Fruit fly (Drosophila melanogaster) S2 (cell line): ENCODE data around the gene RhoBTB.

Experiments used
- CG8478 ChIP-seq: fragments of >200 bp; optimal IDR thresholded peaks from 2 replicates; lab custom pipeline; 2018
- CTCF ChIP-seq, 2 experiments: fragments of >200 bp; optimal IDR thresholded peaks; 2 replicates each; lab custom pipeline; 2018

Gene RhoBTB

DNA sequence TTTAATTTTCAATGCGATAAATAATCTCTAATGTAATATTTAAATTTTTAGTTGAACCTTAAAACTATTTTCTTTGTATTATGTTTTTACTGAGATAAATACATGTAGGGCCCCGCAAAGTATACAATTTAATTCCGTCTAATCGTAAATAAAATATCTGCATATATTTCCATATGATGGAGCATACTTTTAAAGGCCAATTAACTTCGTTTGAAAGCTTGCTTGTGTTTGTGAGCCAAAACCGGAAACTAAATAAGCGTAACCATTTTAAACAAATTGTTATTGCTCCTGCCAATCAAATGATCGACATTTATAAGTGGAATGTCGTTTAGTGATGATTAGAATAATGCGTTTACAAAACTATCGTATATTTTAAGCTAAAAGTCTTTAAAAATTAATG is 34.7 kb downstream of the RhoBTB start:
- TF ChIP-seq CTCF (optimal IDR thresholded peaks at IDR 0.05; lab: Kevin White, UChicago) = no peak
- no peak for TF ChIP-seq CG8478 (lab: Kevin White, UChicago)

DNA sequence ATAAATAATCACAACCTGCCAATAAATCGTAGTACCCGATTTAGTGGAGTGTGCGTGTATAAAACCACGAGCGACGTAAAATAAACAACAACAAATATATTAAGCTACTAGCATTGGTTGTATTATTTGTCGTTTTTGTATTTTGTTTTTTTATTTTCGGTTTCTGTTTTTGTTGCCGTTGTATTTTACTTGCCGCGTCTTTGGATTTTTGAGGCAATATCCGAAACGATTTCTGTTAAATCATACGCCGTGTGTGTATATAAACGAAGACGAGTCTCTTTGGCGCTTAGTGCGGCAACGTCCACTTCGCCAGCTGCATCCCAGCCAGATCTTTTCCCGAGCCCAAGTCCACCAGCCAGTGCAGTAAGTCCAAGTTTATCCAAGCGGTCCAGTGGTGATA is 37.3 kb downstream of the RhoBTB start, which contains the start of gene zye:
Gene zye, plus strand, starts transcription at position 301 of the 400 bp plus-strand sequence.
- no peak for TF ChIP-seq CG8478 (lab: Kevin White, UChicago)
- TF ChIP-seq CTCF (optimal IDR thresholded peaks at IDR 0.05; lab: Kevin White, UChicago) = no peak

DNA sequence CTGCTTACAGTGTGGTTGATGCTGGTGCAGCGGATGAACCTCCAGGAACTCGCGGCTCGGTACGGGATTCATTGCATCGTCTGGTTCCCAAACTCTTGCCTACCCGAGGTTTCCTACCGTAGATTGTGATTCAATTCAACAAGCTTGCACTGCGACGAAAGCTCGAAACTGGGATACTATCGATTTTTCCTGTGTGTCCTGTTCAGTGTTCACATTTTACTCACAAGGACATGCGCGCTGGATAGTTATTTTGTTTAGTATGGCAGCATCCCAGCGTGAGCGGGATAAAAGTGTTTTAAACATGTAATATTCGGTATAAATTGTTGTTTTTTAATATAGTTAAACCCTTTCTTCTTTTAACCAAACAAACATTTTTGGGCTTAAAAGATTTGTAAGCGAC is 49.8 kb downstream of the RhoBTB start, which contains the start of gene CG5282:
Gene CG5282, minus strand, starts transcription at position 184 of the 400 bp plus-strand sequence.
- TF ChIP-seq CG8478 (lab: Kevin White, UChicago) = no peak
- no peak for TF ChIP-seq CTCF (optimal IDR thresholded peaks at IDR 0.05; lab: Kevin White, UChicago)

DNA sequence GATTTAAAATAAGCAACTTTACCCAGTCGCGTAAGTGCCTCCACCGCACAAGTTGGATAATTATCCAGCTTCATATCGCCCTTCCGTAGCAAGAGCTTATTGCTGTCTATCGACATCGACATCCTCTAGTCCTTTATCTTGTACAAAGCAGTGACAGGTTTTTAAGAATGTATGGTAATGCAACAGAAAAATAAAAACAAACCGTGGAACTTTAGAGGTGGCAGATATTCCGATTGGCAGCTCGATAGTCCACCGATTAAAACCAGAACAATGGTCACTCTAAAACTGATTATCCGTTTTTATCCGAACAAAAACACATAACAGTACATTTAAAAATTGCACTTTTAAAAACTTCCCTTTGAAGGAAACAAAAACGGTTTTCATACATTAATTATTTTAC is 51.4 kb downstream of the RhoBTB start, which contains the start of gene CG5274:
Gene CG5274, minus strand, starts transcription at position 218 of the 400 bp plus-strand sequence.
- TF ChIP-seq CG8478 (lab: Kevin White, UChicago) (no peak), CTCF (optimal IDR thresholded peaks at IDR 0.05; lab: Kevin White, UChicago) (no peak)

DNA sequence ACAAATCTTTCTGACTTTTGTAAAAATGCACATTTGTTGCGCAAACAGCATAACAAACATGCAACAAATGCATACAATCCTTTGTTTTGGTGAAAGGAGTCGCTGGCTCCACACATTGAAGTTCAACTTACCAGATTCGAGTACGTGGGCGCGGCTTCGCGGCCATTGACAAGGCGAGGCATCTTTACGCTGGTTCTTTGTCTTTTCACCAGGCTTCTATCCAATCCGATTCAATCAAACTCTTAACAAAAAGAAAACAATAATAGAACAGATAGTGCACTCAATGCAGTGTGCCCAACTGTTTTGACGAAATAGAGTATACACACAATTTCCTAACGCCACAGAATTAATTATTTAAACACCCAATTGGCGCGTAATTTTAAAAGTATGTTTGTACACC is 54.1 kb downstream of the RhoBTB start, which contains the start of gene CG5262:
Gene CG5262, minus strand, starts transcription at position 294 of the 400 bp plus-strand sequence.
- TF ChIP-seq CTCF (optimal IDR thresholded peaks at IDR 0.05; lab: Kevin White, UChicago) = no peak
- no peak for TF ChIP-seq CG8478 (lab: Kevin White, UChicago)

DNA sequence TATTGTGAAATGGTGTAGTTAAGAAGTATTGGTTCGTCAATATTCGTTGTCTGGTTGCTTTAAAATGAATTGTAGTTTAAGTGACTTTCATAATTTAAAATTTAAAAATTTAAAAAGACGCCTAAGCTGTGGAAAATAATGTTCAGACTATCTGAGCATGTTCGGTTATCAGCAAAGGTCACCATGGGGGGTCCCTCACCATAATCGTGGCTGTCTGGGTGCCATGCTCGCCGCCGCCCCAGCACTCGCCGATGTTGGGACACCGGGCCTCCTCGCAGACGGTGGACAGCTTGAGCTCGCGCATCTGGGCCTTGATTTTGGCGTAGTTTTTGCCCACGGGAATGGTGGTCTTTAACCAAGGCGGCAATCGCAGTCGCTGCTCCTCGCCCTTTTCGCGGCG is 55.6 kb downstream of the RhoBTB start:
- no peak for TF ChIP-seq CTCF (optimal IDR thresholded peaks at IDR 0.05; lab: Kevin White, UChicago)
- TF ChIP-seq CG8478 (lab: Kevin White, UChicago) = no peak
